Fruit fly (Drosophila melanogaster) whole organism: ENCODE results near the gene CG8319.

Experiments
- CG8478 ChIP-seq: fragments of >200 bp; optimal IDR thresholded peaks from 2 replicates; lab custom pipeline; 2018; ENCODE audit warnings: inconsistent platforms
- Dll ChIP-seq: fragments of >200 bp; optimal IDR thresholded peaks from 2 replicates; lab custom pipeline; 2017
- EcR ChIP-seq, 2 experiments: fragments of >200 bp; optimal IDR thresholded peaks; 2 replicates each; lab custom pipeline; 2017; ENCODE audit warnings: missing biosample characterization in 2 of 2, missing genetic modification characterization in 2 of 2, missing genetic modification reagents in 2 of 2
- pan ChIP-seq: fragments of >200 bp; optimal IDR thresholded peaks from 2 replicates; lab custom pipeline; 2017
- psq ChIP-seq: fragments of >200 bp; optimal IDR thresholded peaks from 2 replicates; lab custom pipeline; 2017
- usp ChIP-seq: fragments of >200 bp; optimal IDR thresholded peaks from 2 replicates; lab custom pipeline; 2017; ENCODE audit warnings: missing biosample characterization, missing genetic modification characterization, mixed read lengths

CG8319 gene

DNA sequence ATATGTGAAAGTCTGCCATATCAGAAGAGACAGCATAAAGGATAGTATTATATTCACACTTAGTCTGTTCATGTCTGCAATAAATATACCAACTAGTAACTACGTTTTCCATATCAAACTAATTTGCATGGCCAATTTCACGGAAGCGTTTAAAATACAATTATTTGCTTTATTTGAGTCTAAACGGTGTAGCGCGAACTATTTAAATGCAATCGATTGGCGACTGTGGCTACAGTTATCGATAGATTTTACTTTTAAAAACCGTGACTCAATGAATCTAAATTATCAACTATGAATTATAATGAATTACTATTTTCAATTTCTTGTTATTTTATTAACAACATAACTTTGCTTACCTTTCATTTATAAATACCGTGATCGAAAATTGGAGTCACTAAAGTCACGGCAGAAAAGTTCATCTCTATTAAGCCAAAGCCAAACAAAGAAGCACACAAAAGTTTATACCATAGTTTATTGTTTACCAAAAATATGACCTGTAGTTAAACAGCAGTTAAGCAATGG is at the start of gene CG8319, which contains the start of gene CG9427:
TSS of gene CG8319 (plus strand) at position 442 of the 522 bp plus-strand sequence.
TSS of gene CG9427 (minus strand) at position 51 of the 522 bp plus-strand sequence.
- TF ChIP-seq Dll (lab: Kevin White, UChicago) (no peak), psq (lab: Kevin White, UChicago) (no peak)

DNA sequence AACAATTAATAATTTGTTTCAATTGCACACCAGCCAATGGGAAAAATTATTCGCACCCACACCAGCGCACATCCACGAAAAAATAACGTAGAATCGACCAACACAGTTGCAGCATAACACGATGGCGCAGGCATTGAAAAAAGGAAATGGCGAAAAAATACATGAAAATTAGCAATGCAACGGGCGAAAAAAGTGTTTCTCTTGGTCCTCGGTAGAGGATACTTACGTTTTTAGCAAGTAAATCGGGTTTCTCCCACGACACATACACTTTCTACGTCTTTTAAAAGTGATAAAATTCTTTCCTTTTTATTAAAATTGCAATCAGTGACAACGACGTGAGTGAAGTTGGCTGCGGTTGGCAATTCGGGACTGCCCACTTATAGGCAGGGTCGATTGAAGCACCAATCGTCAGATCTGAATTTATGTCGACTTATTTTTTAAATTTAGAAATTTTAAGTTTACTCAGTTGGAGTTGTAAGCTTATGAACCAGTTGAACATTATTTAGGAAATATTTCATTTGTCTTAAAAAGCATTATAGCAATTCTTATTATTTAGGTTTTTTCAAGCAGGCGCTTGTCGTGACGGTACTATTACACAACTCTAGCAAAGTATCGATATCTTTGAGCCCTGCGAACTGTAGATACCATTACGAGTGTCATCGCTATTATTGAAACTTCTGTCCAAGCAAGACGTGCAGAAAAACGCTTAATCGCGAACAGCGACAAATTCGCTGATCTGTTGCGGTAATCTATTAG is 49.6 kb upstream of the CG8319 start, which contains the start of the genes Kap-alpha3 and Son:
TSS of gene Kap-alpha3 (minus strand) at position 352 of the 756 bp plus-strand sequence.
TSS of gene Son (plus strand) at position 661 of the 756 bp plus-strand sequence.
- TF ChIP-seq usp (no peak), CG8478 (no peak), Dll (lab: Kevin White, UChicago) (no peak), pan (lab: Kevin White, UChicago) (no peak), EcR (GFP tag; optimal IDR thresholded peaks at IDR 0.05; lab: Kevin White, UChicago) (no peak), psq (lab: Kevin White, UChicago) (no peak)

- TF ChIP-seq pan (lab: Kevin White, UChicago) (no peak), Dll (lab: Kevin White, UChicago) (no peak), psq (lab: Kevin White, UChicago) (no peak), CG8478 (no peak), usp (no peak), EcR (GFP tag; optimal IDR thresholded peaks at IDR 0.05; lab: Kevin White, UChicago) (no peak)
These were observed 46.0 kb upstream of the CG8319 start, which contains the start of gene CG8301 for dm6 chr3R:9581089-9581520. CG8301 (plus strand) TSS chr3R:9581306.

dm6 chr3R:9581973-9582372 is 45.1 kb upstream of the CG8319 start:
- TF ChIP-seq Dll (lab: Kevin White, UChicago) (no peak), EcR (GFP tag; optimal IDR thresholded peaks at IDR 0.05; lab: Kevin White, UChicago) (no peak), CG8478 (no peak), psq (lab: Kevin White, UChicago) (no peak), pan (lab: Kevin White, UChicago) (no peak), usp (no peak)

DNA sequence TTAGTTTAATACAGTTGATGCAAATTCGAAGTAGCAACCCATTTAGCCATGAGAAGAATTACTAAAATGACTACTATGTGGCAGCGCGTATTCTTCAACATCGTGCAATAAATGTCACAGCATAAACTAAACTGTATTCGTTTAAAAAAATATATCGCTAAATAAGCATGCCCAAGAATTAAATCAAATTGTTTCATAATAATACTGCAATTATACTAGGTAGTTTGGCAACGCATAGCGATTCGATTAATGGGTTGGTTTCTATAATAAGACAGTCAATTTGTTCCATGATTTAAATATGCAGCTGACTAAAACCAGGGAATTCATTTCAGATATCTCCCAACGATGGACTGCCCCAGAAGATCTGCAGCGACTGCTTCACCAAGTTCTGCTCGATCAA is 44.0 kb upstream of the CG8319 start, which contains the start of gene CG33654:
TSS of gene CG33654 (minus strand) at position 101 of the 400 bp plus-strand sequence.
- TF ChIP-seq pan (lab: Kevin White, UChicago): no peak
- TF ChIP-seq Dll (lab: Kevin White, UChicago): no peak
- TF ChIP-seq psq (lab: Kevin White, UChicago): no peak
- no peak for TF ChIP-seq usp
- TF ChIP-seq EcR (GFP tag; optimal IDR thresholded peaks at IDR 0.05; lab: Kevin White, UChicago): no peak
- TF ChIP-seq CG8478: no peak

DNA sequence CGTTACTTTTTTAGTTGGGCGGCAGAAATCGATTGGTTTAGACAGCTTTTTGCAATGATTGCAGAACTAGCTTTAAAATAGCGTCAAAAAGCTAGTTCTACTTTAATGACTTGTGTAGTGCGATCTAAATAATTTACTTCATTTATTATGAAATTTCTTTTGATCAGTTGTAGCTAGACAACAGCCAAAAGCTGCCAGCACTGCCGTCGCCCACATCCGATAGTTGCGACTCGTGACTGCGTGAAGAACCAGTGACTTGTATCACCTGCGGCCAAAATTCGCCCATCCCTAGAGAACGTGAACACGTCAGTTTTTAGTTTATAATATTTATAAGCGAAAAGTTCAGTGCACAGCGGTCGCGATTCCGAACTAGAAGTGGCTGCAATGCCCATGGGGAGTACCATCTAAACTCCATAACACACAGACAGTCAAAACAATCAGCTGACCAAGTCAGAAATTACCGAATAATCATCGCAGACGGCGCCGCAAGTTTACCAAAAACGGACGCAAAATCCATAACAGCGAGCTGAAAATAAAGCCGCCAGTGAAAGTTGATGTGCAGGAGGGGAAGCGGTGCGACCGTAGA is 40.4 kb upstream of the CG8319 start, which contains the start of gene P58IPK:
TSS of gene P58IPK (plus strand) at position 280 of the 586 bp plus-strand sequence.
- TF ChIP-seq CG8478 (no peak), EcR (GFP tag; optimal IDR thresholded peaks at IDR 0.05; lab: Kevin White, UChicago) (no peak), pan (lab: Kevin White, UChicago) (no peak), Dll (lab: Kevin White, UChicago) (no peak), usp (no peak), psq (lab: Kevin White, UChicago) (no peak)

- TF ChIP-seq CG8478 (no peak), psq (lab: Kevin White, UChicago) (no peak), pan (lab: Kevin White, UChicago) (no peak), Dll (lab: Kevin White, UChicago) (no peak), usp (no peak)
These were observed 36.1 kb upstream of the CG8319 start, which contains the start of the genes bocks and CG8312 for dm6 chr3R:9590952-9591532. bocks (minus strand) TSS chr3R:9591002. CG8312 (plus strand) TSS chr3R:9591309.

DNA sequence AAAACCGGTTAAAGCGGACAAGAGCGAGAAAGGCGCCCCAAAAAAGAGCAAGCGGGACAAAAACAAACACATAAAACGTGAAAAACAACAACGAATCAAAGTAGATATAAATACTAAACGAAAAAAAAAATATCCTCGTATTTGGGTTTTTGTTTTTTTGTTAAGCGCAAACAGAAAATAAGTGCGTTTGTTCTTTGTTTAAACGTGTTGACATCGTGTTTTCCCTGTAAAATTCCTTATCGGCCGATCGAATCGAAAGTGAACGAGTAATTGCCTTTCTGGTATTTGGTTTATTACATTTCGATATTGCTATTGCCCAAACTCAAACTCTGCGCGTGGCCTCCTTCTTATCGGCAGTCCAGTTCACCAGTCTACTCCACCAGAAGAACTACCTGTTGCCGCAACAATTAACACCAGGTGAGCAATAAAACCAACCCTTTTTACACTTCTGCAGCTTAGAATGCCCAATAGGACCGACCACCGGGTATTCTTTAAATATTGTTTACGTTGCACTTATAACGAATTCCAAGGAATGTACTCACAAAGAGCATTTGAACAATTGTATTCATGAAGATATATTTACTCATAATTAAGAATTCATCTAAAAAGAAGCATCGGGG is 35.2 kb upstream of the CG8319 start:
- TF ChIP-seq Dll (lab: Kevin White, UChicago): no peak
- TF ChIP-seq usp: no peak

dm6 chr3R:9593408-9594250 is 33.5 kb upstream of the CG8319 start:
- no peak for TF ChIP-seq EcR (GFP tag; optimal IDR thresholded peaks at IDR 0.05; lab: Kevin White, UChicago)
- TF ChIP-seq psq (lab: Kevin White, UChicago): no peak
- TF ChIP-seq usp: no peak
- no peak for TF ChIP-seq pan (lab: Kevin White, UChicago)
- TF ChIP-seq Dll (lab: Kevin White, UChicago): no peak
- no peak for TF ChIP-seq CG8478

DNA sequence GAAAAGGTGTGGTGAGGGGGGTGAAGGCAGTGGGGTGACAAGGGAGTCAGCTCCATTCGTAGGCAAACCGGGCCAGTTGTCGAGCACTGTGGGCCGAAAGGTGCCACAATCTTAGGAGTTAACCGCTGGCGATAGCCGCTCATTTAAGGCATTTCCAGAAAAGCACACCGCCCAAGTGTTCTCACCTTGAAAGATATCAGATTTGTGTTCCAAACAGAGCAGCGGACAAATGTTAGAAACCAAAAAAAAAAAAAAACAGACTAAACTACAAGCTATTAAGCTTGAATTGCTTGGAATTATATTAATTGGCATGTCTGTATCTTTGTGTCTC is 32.9 kb upstream of the CG8319 start:
- TF ChIP-seq usp (no peak), psq (lab: Kevin White, UChicago) (no peak), CG8478 (no peak), pan (lab: Kevin White, UChicago) (no peak), EcR (GFP tag; optimal IDR thresholded peaks at IDR 0.05; lab: Kevin White, UChicago) (no peak), Dll (lab: Kevin White, UChicago) (no peak)

DNA sequence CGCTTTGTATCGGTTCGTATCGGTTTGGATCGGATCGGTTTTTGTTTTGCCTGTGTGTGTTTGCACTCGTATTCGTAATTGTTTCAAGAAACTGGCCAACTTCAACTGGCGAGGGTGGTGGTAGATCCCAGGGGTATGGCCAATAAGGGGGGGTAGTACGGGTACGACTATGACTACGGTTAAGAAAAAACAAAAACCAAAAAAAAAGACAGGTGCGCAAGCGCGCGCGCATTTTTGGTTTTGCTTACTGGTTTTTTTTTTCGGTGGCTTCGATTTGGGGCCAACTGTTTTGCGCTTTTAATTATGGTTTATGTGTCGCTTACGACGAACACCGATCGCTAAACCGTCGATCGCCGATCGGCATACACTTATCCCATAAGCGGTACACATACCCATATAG is 32.3 kb upstream of the CG8319 start:
- TF ChIP-seq pan (lab: Kevin White, UChicago) (no peak), psq (lab: Kevin White, UChicago) (no peak), EcR (GFP tag; optimal IDR thresholded peaks at IDR 0.05; lab: Kevin White, UChicago) (no peak), usp (no peak), Dll (lab: Kevin White, UChicago) (no peak), CG8478 (no peak)
